Worm (Caenorhabditis elegans) whole organism, L1 larva: Measurements from ENCODE around the gene C14B9.3.

ENCODE experiments used
- C04F5.9 ChIP-seq: sonication (generic microtip); optimal IDR thresholded peaks from 2 replicates; lab custom pipeline; 2016; ENCODE audit warnings: missing genetic modification characterization, missing compliant biosample characterization
- C16A3.4 ChIP-seq: fragments of 150-350 bp; optimal IDR thresholded peaks from 2 replicates; lab custom pipeline; 2014; ENCODE audit warnings: missing biosample characterization, missing genetic modification characterization
- C34B4.2 ChIP-seq: sonication (generic microtip); optimal IDR thresholded peaks from 2 replicates; lab custom pipeline; 2017; ENCODE audit warnings: mild to moderate bottlenecking, missing genetic modification characterization, missing compliant biosample characterization
- F16B12.6 ChIP-seq: fragments of 150-350 bp; optimal IDR thresholded peaks from 2 replicates; lab custom pipeline; 2014; ENCODE audit warnings: missing biosample characterization, missing genetic modification characterization
- alr-1 ChIP-seq: fragments of 200-800 bp; sonication (Bioruptor generic); optimal IDR thresholded peaks from 2 replicates; lab custom pipeline; 2018; ENCODE audit warnings: borderline replicate concordance, mild to moderate bottlenecking, missing genetic modification characterization, missing compliant biosample characterization
- aly-2 ChIP-seq: fragments of 150-350 bp; optimal IDR thresholded peaks from 2 replicates; lab custom pipeline; 2014; ENCODE audit warnings: missing biosample characterization, missing genetic modification characterization
- ama-1 ChIP-seq: fragments of 150-350 bp; optimal IDR thresholded peaks from 2 replicates; lab custom pipeline; 2014
- ceh-63 ChIP-seq: fragments of 200-800 bp; sonication (Bioruptor generic); optimal IDR thresholded peaks from 2 replicates; lab custom pipeline; 2018; ENCODE audit warnings: mild to moderate bottlenecking, missing genetic modification characterization, missing compliant biosample characterization
- ceh-82 ChIP-seq, 3 experiments: fragments of 150-350 bp in 1 of 3; sonication (generic microtip) in 2 of 3; optimal IDR thresholded peaks; 2 replicates each; lab custom pipeline; 2014 to 2017; ENCODE audit warnings: missing biosample characterization in 3 of 3, missing genetic modification characterization in 3 of 3
- ceh-90 ChIP-seq: sonication (generic microtip); optimal IDR thresholded peaks from 2 replicates; lab custom pipeline; 2016; ENCODE audit warnings: missing genetic modification characterization, missing compliant biosample characterization
- ces-1 ChIP-seq: fragments of 150-350 bp; optimal IDR thresholded peaks from 2 replicates; lab custom pipeline; 2014; ENCODE audit warnings: missing biosample characterization, missing genetic modification reagents, missing genetic modification characterization
- dpl-1 ChIP-seq, 3 experiments: fragments of 150-350 bp in 2 of 3; sonication (generic microtip) in 1 of 3; optimal IDR thresholded peaks; 2 replicates each; lab custom pipeline; 2014 to 2017; ENCODE audit warnings: missing biosample characterization in 3 of 3, missing genetic modification characterization in 3 of 3, missing genetic modification reagents in 3 of 3
- efl-1 ChIP-seq, 4 experiments: fragments of 150-350 bp; optimal IDR thresholded peaks in 3 of 4; peaks in 1 of 4; 1 replicate in 1 of 4; 2 replicates in 3 of 4; lab custom pipeline; 2014; ENCODE audit warnings: missing biosample characterization in 2 of 4, missing genetic modification characterization in 2 of 4, missing genetic modification reagents in 2 of 4
- efl-3 ChIP-seq: fragments of 200-800 bp; sonication (Bioruptor generic); optimal IDR thresholded peaks from 2 replicates; lab custom pipeline; 2018; ENCODE audit warnings: mild to moderate bottlenecking, missing genetic modification characterization, missing compliant biosample characterization
- egl-13 ChIP-seq: sonication (generic microtip); optimal IDR thresholded peaks from 2 replicates; lab custom pipeline; 2016; ENCODE audit warnings: missing genotype, missing genetic modification reagents, missing genetic modification characterization, missing compliant biosample characterization
- egl-27 ChIP-seq, 2 experiments: fragments of 150-350 bp in 1 of 2; sonication (generic microtip); optimal IDR thresholded peaks; 3 replicates each; lab custom pipeline; 2017 to 2018; ENCODE audit warnings: missing biosample characterization in 2 of 2, missing genetic modification characterization in 2 of 2, missing genetic modification reagents in 2 of 2
- elt-3 ChIP-seq, 6 experiments: fragments of 150-350 bp in 1 of 6; sonication (generic microtip); optimal IDR thresholded peaks; 2 replicates each; lab custom pipeline; 2017 to 2018; ENCODE audit warnings: missing biosample characterization in 6 of 6, missing genetic modification characterization in 6 of 6, inconsistent platforms in 1 of 6
- fkh-10 ChIP-seq: sonication (generic microtip); optimal IDR thresholded peaks from 2 replicates; lab custom pipeline; 2017; ENCODE audit warnings: missing biosample characterization, missing genetic modification reagents, missing genetic modification characterization
- fkh-8 ChIP-seq: sonication (generic microtip); optimal IDR thresholded peaks from 2 replicates; lab custom pipeline; 2016; ENCODE audit warnings: mild to moderate bottlenecking, missing genetic modification characterization, missing compliant biosample characterization
- fos-1 ChIP-seq: fragments of 150-350 bp; optimal IDR thresholded peaks from 2 replicates; lab custom pipeline; 2014; ENCODE audit warnings: missing biosample characterization, missing genetic modification characterization
- hlh-17 ChIP-seq: fragments of 200-800 bp; sonication (Bioruptor generic); optimal IDR thresholded peaks from 2 replicates; lab custom pipeline; 2018; ENCODE audit warnings: missing genetic modification characterization, mild to moderate bottlenecking, missing compliant biosample characterization, moderate library complexity, borderline replicate concordance
- irx-1 ChIP-seq: sonication (generic microtip); optimal IDR thresholded peaks from 2 replicates; lab custom pipeline; 2016; ENCODE audit warnings: missing genetic modification characterization, missing compliant biosample characterization
- isw-1 ChIP-seq: fragments of 200-800 bp; sonication (Bioruptor generic); IDR thresholded peaks from 2 replicates; pipeline ENCODE4 v1.3.6; 2022; ENCODE audit warnings: missing genetic modification characterization, missing compliant biosample characterization
- jun-1 ChIP-seq: fragments of 150-350 bp; optimal IDR thresholded peaks from 2 replicates; lab custom pipeline; 2014; ENCODE audit warnings: missing biosample characterization, missing genetic modification reagents, missing genetic modification characterization
- lin-13 ChIP-seq: fragments of 150-350 bp; optimal IDR thresholded peaks from 2 replicates; lab custom pipeline; 2014; ENCODE audit warnings: missing biosample characterization, missing genetic modification reagents, missing genetic modification characterization
- lin-14 ChIP-seq: fragments of 200-800 bp; sonication (Bioruptor generic); optimal IDR thresholded peaks from 2 replicates; lab custom pipeline; 2018; ENCODE audit warnings: mild to moderate bottlenecking, missing genetic modification characterization, moderate library complexity, missing compliant biosample characterization
- lir-3 ChIP-seq: sonication (generic microtip); optimal IDR thresholded peaks from 2 replicates; lab custom pipeline; 2016; ENCODE audit warnings: mild to moderate bottlenecking, missing genetic modification characterization, moderate library complexity, missing compliant biosample characterization; ENCODE audit not compliant: poor library complexity
- lsy-2 ChIP-seq, 2 experiments: fragments of 150-350 bp; optimal IDR thresholded peaks; 2 replicates each; lab custom pipeline; 2014; ENCODE audit warnings: missing biosample characterization in 2 of 2, missing genetic modification characterization in 2 of 2
- mdl-1 ChIP-seq, 2 experiments: fragments of 150-350 bp; optimal IDR thresholded peaks; 2 replicates each; lab custom pipeline; 2014 to 2017; ENCODE audit warnings: missing biosample characterization in 2 of 2, missing genetic modification characterization in 2 of 2, inconsistent platforms in 1 of 2
- mef-2 ChIP-seq: fragments of 150-350 bp; optimal IDR thresholded peaks from 2 replicates; lab custom pipeline; 2014; ENCODE audit warnings: missing biosample characterization, missing genetic modification characterization
- nhr-11 ChIP-seq: fragments of 150-350 bp; optimal IDR thresholded peaks from 2 replicates; lab custom pipeline; 2014; ENCODE audit warnings: missing biosample characterization, missing genetic modification characterization
- nhr-19 ChIP-seq: fragments of 200-800 bp; sonication (Bioruptor generic); conservative IDR thresholded peaks from 2 replicates; pipeline ENCODE4 v1.3.6; 2022; ENCODE audit warnings: missing genetic modification characterization, missing compliant biosample characterization
- nhr-20 ChIP-seq: sonication (generic microtip); optimal IDR thresholded peaks from 2 replicates; lab custom pipeline; 2016; ENCODE audit warnings: mild to moderate bottlenecking, missing genetic modification characterization, missing compliant biosample characterization
- nhr-28 ChIP-seq: fragments of 150-350 bp; optimal IDR thresholded peaks from 2 replicates; lab custom pipeline; 2014; ENCODE audit warnings: missing biosample characterization, missing genetic modification characterization
- nhr-71 ChIP-seq: sonication (generic microtip); optimal IDR thresholded peaks from 2 replicates; lab custom pipeline; 2016; ENCODE audit warnings: mild to moderate bottlenecking, missing genetic modification characterization, moderate library complexity, missing compliant biosample characterization
- nhr-76 ChIP-seq: sonication (generic microtip); optimal IDR thresholded peaks from 2 replicates; lab custom pipeline; 2017; ENCODE audit warnings: missing biosample characterization, missing genetic modification characterization
- nhr-84 ChIP-seq: sonication (generic microtip); optimal IDR thresholded peaks from 2 replicates; lab custom pipeline; 2017; ENCODE audit warnings: missing biosample characterization, missing genetic modification characterization
- pag-3 ChIP-seq: sonication (generic microtip); optimal IDR thresholded peaks from 2 replicates; lab custom pipeline; 2017; ENCODE audit warnings: missing genetic modification characterization, mild to moderate bottlenecking, missing compliant biosample characterization, antibody characterized with exemption, borderline replicate concordance; ENCODE audit not compliant: insufficient read depth
- pqm-1 ChIP-seq: sonication (generic microtip); optimal IDR thresholded peaks from 3 replicates; lab custom pipeline; 2017; ENCODE audit warnings: missing biosample characterization, missing genetic modification characterization
- snpc-4 ChIP-seq: fragments of 150-350 bp; optimal IDR thresholded peaks from 2 replicates; lab custom pipeline; 2014; ENCODE audit warnings: missing biosample characterization, missing genetic modification characterization
- sox-4 ChIP-seq: sonication (generic microtip); optimal IDR thresholded peaks from 2 replicates; lab custom pipeline; 2016; ENCODE audit warnings: missing genetic modification characterization, missing compliant biosample characterization
- sptf-1 ChIP-seq: fragments of 150-350 bp; optimal IDR thresholded peaks from 2 replicates; lab custom pipeline; 2014; ENCODE audit warnings: missing biosample characterization, missing genetic modification characterization
- swsn-7 ChIP-seq: sonication (generic microtip); optimal IDR thresholded peaks from 2 replicates; lab custom pipeline; 2016; ENCODE audit warnings: missing genetic modification characterization, missing compliant biosample characterization
- tlp-1 ChIP-seq: fragments of 150-350 bp; optimal IDR thresholded peaks from 2 replicates; lab custom pipeline; 2014; ENCODE audit warnings: missing biosample characterization, missing genetic modification characterization
- unc-130 ChIP-seq: fragments of 150-350 bp; optimal IDR thresholded peaks from 2 replicates; lab custom pipeline; 2017; ENCODE audit warnings: missing biosample characterization, missing genetic modification characterization, inconsistent platforms
- zag-1 ChIP-seq: fragments of 150-350 bp; optimal IDR thresholded peaks from 2 replicates; lab custom pipeline; 2014; ENCODE audit warnings: missing biosample characterization, missing genetic modification characterization
- ztf-11 ChIP-seq, 2 experiments: sonication (generic microtip); optimal IDR thresholded peaks; 2 replicates each; lab custom pipeline; 2016 to 2017; ENCODE audit warnings: missing genetic modification characterization in 2 of 2, missing biosample characterization in 1 of 2, missing compliant biosample characterization in 1 of 2
- ztf-4 ChIP-seq: fragments of 150-350 bp; optimal IDR thresholded peaks from 2 replicates; lab custom pipeline; 2014; ENCODE audit warnings: missing biosample characterization, missing genetic modification characterization

The C14B9.3 gene

DNA sequence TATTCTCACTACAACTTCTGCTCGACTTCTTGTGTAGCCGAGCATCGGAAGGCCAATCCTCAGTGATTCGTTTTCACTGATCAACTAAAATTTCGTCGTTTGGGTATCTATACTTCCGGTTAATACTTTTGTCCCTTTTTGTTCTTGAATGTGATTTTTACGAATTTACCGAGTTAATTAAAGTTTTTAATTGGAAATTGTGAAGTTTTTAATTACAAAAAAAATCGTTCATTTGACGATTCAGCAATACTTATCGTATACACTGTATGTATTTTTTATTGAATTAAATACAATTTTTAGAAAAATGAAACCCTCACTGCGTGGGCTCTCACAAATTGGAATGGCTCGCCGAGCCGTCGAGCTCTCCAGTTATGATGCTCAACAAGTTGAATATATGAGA, 17.2 kb upstream of the C14B9.3 start, which contains the start of gene idi-1:
idi-1 (plus strand) TSS at position 301 of the 400 bp plus-strand sequence.
- TF ChIP-seq egl-27 (tag; optimal IDR thresholded peaks at IDR 0.05; lab: Kevin White, UChicago) = no peak
- TF ChIP-seq lir-3 (tag; lab: Kevin White, UChicago) = no peak
- no peak for TF ChIP-seq swsn-7
- TF ChIP-seq hlh-17 = no peak
- no peak for TF ChIP-seq mef-2 (tag; lab: Kevin White, UChicago)
- no peak for TF ChIP-seq ceh-63 (GFP tag; lab: Kevin White, UChicago)
- no peak for TF ChIP-seq alr-1 (tag; lab: Kevin White, UChicago)
- no peak for TF ChIP-seq ztf-11 (tag; optimal IDR thresholded peaks at IDR 0.05; lab: Kevin White, UChicago)
- no peak for TF ChIP-seq lin-14 (GFP tag; lab: Kevin White, UChicago)
- TF ChIP-seq nhr-11 (tag; lab: Kevin White, UChicago) = no peak
- no peak for TF ChIP-seq nhr-71
- TF ChIP-seq nhr-20 (tag; lab: Kevin White, UChicago) = no peak
- TF ChIP-seq isw-1 (GFP tag; lab: Robert Waterston, UW) = no peak
- TF ChIP-seq F16B12.6 (tag; lab: Kevin White, UChicago) = no peak

- TF ChIP-seq nhr-28 (no peak), lsy-2 (tag; optimal IDR thresholded peaks at IDR 0.05; lab: Kevin White, UChicago) (peak; percentile 67 to 90), nhr-76 (tag; lab: Kevin White, UChicago) (no peak), efl-1 (optimal IDR thresholded peaks at IDR 0.05; lab: Kevin White, UChicago) (peak; percentile 69 to 73), efl-1 (GFP tag; optimal IDR thresholded peaks at IDR 0.05 in 1 of 2; lab: Kevin White, UChicago) (peak; percentile 66 to 92), fos-1 (tag; lab: Kevin White, UChicago) (no peak), efl-3 (GFP tag; lab: Kevin White, UChicago) (no peak), ceh-82 (tag; optimal IDR thresholded peaks at IDR 0.05; lab: Kevin White, UChicago) (peak in 1 of 3 experiments; percentile 39), egl-27 (tag; optimal IDR thresholded peaks at IDR 0.05; lab: Kevin White, UChicago) (no peak), ztf-4 (tag; lab: Kevin White, UChicago) (no peak), ceh-90 (no peak), nhr-19 (GFP tag; lab: Robert Waterston, UW) (no peak), C16A3.4 (tag; lab: Kevin White, UChicago) (peak; percentile 63), lin-14 (GFP tag; lab: Kevin White, UChicago) (peak; percentile 76), jun-1 (tag; lab: Kevin White, UChicago) (no peak), nhr-20 (tag; lab: Kevin White, UChicago) (peak; percentile 50), lir-3 (tag; lab: Kevin White, UChicago) (no peak), ama-1 (lab: Kevin White, UChicago) (no peak), egl-13 (tag; lab: Kevin White, UChicago) (no peak), mdl-1 (tag; optimal IDR thresholded peaks at IDR 0.05; lab: Kevin White, UChicago) (no peak), pqm-1 (no peak), alr-1 (tag; lab: Kevin White, UChicago) (no peak), pag-3 (tag; lab: Kevin White, UChicago) (no peak), irx-1 (no peak), fkh-8 (peak; percentile 44), dpl-1 (GFP tag; optimal IDR thresholded peaks at IDR 0.05; lab: Kevin White, UChicago) (peak; percentile 49 to 79 (median 52)), hlh-17 (no peak), isw-1 (GFP tag; lab: Robert Waterston, UW) (no peak; the same call in 1 of the 2 replicates), snpc-4 (tag; lab: Kevin White, UChicago) (no peak), ces-1 (no peak), zag-1 (no peak), fkh-10 (GFP tag; lab: Kevin White, UChicago) (peak; percentile 30), unc-130 (no peak), lin-13 (GFP tag; lab: Kevin White, UChicago) (no peak), mef-2 (tag; lab: Kevin White, UChicago) (no peak), elt-3 (tag; optimal IDR thresholded peaks at IDR 0.05; lab: Kevin White, UChicago) (no peak), C04F5.9 (tag; lab: Kevin White, UChicago) (no peak), aly-2 (tag; lab: Kevin White, UChicago) (no peak), C34B4.2 (tag; lab: Kevin White, UChicago) (no peak), nhr-11 (tag; lab: Kevin White, UChicago) (no peak), nhr-84 (tag; lab: Kevin White, UChicago) (no peak), tlp-1 (tag; lab: Kevin White, UChicago) (no peak), sox-4 (tag; lab: Kevin White, UChicago) (no peak), sptf-1 (tag; lab: Kevin White, UChicago) (no peak)
These were observed 15.4 kb upstream of the C14B9.3 start, which contains the start of gene K06H7.2 for ce11 chrIII:8093079-8093623. Gene K06H7.2, plus strand, starts transcription at chrIII:8093573.
